Fruit fly (Drosophila melanogaster) Kc167 (cell line): ENCODE measurements around the gene Cnx99A.

Source experiments
- Myc ChIP-seq: fragments of >200 bp; optimal IDR thresholded peaks from 2 replicates; lab custom pipeline; 2017; ENCODE audit warnings: missing external identifiers
- h ChIP-seq: fragments of >200 bp; optimal IDR thresholded peaks from 3 replicates; lab custom pipeline; 2018; ENCODE audit warnings: missing external identifiers
- psq ChIP-seq: fragments of >200 bp; optimal IDR thresholded peaks from 2 replicates; lab custom pipeline; 2017; ENCODE audit warnings: missing external identifiers
- ttk ChIP-seq: sonication (Bioruptor generic); optimal IDR thresholded peaks from 2 replicates; lab custom pipeline; 2017; ENCODE audit warnings: missing external identifiers

dm6 chr3R:29274590-29274989 lies 44.9 kb downstream of the Cnx99A start:
- no peak for TF ChIP-seq Myc
- TF ChIP-seq ttk (lab: Kevin White, UChicago) = no peak
- TF ChIP-seq h (lab: Kevin White, UChicago) = no peak
- no peak for TF ChIP-seq psq (lab: Kevin White, UChicago)
